Worm (Caenorhabditis elegans) whole organism, L4 larva: Measurements from ENCODE around the gene F10E9.1.
A peak's percentile ranks its signal among the peaks of the same experiment; 100 is the strongest.

Source experiments
- F37D6.2 ChIP-seq: sonication (generic microtip); optimal IDR thresholded peaks from 2 replicates; lab custom pipeline; 2016; ENCODE audit warnings: mild to moderate bottlenecking, missing genetic modification characterization, missing compliant biosample characterization
- ama-1 ChIP-seq: fragments of 150-350 bp; optimal IDR thresholded peaks from 2 replicates; lab custom pipeline; 2014; ENCODE audit warnings: inconsistent platforms, mixed read lengths
- daf-12 ChIP-seq: fragments of 150-350 bp; optimal IDR thresholded peaks from 2 replicates; lab custom pipeline; 2014; ENCODE audit warnings: missing biosample characterization, missing genetic modification reagents, missing genetic modification characterization
- dmd-6 ChIP-seq: fragments of 200-800 bp; sonication (Bioruptor generic); IDR thresholded peaks from 2 replicates; pipeline ENCODE4 v1.3.6; 2022; ENCODE audit warnings: missing genetic modification reagents, missing genetic modification characterization, missing compliant biosample characterization
- lin-39 ChIP-seq: fragments of 150-350 bp; optimal IDR thresholded peaks from 2 replicates; lab custom pipeline; 2014; ENCODE audit warnings: missing biosample characterization, missing genetic modification reagents, missing genetic modification characterization
- mdl-1 ChIP-seq, 2 experiments: fragments of 150-350 bp in 1 of 2; sonication (generic microtip) in 1 of 2; optimal IDR thresholded peaks; 2 replicates each; lab custom pipeline; 2014 to 2017; ENCODE audit warnings: missing biosample characterization in 2 of 2, missing genetic modification characterization in 2 of 2
- mes-2 ChIP-seq: sonication (generic microtip); optimal IDR thresholded peaks from 2 replicates; lab custom pipeline; 2016; ENCODE audit warnings: missing genotype, mild to moderate bottlenecking, missing genetic modification characterization, missing compliant biosample characterization; ENCODE audit not compliant: poor library complexity, severe bottlenecking
- nhr-42 ChIP-seq: fragments of 200-800 bp; sonication (Bioruptor generic); IDR thresholded peaks from 2 replicates; pipeline ENCODE4 v1.3.6; 2022; ENCODE audit warnings: missing genetic modification characterization, missing compliant biosample characterization
- snpc-1.2 ChIP-seq: fragments of 200-800 bp; sonication (Bioruptor generic); IDR thresholded peaks from 2 replicates; pipeline ENCODE4 v1.3.6; 2022; ENCODE audit warnings: missing genetic modification reagents, missing genetic modification characterization, missing compliant biosample characterization
- snpc-4 ChIP-seq: fragments of 150-350 bp; optimal IDR thresholded peaks from 2 replicates; lab custom pipeline; 2014; ENCODE audit warnings: missing biosample characterization, missing genetic modification characterization
- unc-130 ChIP-seq: sonication (generic microtip); optimal IDR thresholded peaks from 2 replicates; lab custom pipeline; 2016; ENCODE audit warnings: missing genetic modification reagents, missing genetic modification characterization, missing compliant biosample characterization
- unc-39 ChIP-seq: sonication (generic microtip); optimal IDR thresholded peaks from 2 replicates; lab custom pipeline; 2017; ENCODE audit warnings: missing biosample characterization, missing genetic modification characterization
- ztf-7 ChIP-seq: fragments of 150-350 bp; optimal IDR thresholded peaks from 2 replicates; lab custom pipeline; 2014; ENCODE audit warnings: missing biosample characterization, missing genetic modification characterization

DNA sequence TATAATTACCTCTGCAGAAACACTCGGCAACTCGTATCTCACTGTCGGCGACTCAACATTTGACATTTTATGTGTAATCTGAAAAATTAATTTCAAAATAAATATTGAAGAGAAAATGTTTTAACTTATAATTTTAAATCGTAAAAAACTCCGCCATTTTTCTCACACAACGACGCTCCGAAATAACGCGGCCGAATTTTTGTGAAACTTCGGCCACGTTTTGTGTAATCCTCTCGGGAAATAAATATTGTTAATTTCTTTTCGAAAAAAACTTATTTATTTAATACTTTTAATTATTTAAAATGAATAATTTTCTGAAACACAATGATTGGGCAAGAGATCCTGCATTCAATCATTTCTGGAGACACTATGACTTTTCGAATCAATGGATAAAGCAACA, 15.6 kb upstream of the F10E9.1 start, which contains the start of the genes F10E9.7 and F10E9.5:
- TF ChIP-seq snpc-4 (tag; lab: Kevin White, UChicago) (no peak), unc-130 (GFP tag; lab: Kevin White, UChicago) (peak; percentile 96), lin-39 (tag; lab: Kevin White, UChicago) (no peak), ama-1 (lab: Kevin White, UChicago) (no peak), snpc-1.2 (GFP tag; lab: Robert Waterston, UW) (no peak), unc-39 (tag; lab: Kevin White, UChicago) (no peak), daf-12 (tag; lab: Kevin White, UChicago) (no peak), dmd-6 (GFP tag; lab: Robert Waterston, UW) (peak; percentile 83), mes-2 (tag; lab: Kevin White, UChicago) (peak; percentile 100), mdl-1 (tag; optimal IDR thresholded peaks at IDR 0.05; lab: Kevin White, UChicago) (no peak), nhr-42 (GFP tag; lab: Robert Waterston, UW) (no peak), F37D6.2 (tag; lab: Kevin White, UChicago) (peak; percentile 64), ztf-7 (tag; lab: Kevin White, UChicago) (peak; percentile 70)
